Worm (Caenorhabditis elegans): ENCODE data around the gene F21C10.3.

DNA sequence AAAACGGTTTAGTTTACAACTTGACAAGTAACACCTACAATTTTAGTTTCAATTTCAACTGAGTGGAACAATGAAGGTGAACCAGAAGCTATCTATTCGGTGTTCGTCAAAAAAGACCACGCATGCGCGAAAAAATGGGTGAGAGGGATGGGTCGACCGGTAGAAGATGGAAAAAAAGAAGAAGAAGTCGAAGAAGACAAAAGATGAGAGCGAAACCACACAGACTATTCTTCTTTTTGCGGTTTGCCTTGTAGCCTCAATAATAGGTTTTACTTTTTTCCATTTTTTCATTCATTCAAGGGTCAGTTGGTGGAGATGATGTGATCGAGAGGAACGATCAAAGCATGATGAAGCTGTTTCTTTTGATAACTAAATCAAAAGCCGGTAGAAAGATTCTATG lies 45.5 kb upstream of the F21C10.3 start:
- no peak for TF ChIP-seq ama-1 (optimal IDR thresholded peaks at IDR 0.05)
- TF ChIP-seq ceh-36 (tag; optimal IDR thresholded peaks at IDR 0.05), result no peak
- TF ChIP-seq pes-1 (GFP tag; IDR thresholded peaks at IDR 0.05), result no peak
- no peak for TF ChIP-seq tbx-37 (GFP tag; conservative IDR thresholded peaks at IDR 0.05)
- TF ChIP-seq ets-7 (tag; optimal IDR thresholded peaks at IDR 0.05), result no peak
- no peak for TF ChIP-seq tbx-11 (GFP tag; IDR thresholded peaks at IDR 0.05)
- TF ChIP-seq hmbx-1 (tag; optimal IDR thresholded peaks at IDR 0.05), result no peak
